Worm (Caenorhabditis elegans): Measurements from ENCODE around the gene nas-1.
"Not testable (repeated sequence)": the region's sequence is repeated elsewhere in the genome, so short reads cannot be mapped to it uniquely, and the experiment has no call there.

nas-1 gene

ce11 chrIII:13393647-13394046, 12.0 kb upstream of the nas-1 start, which contains the start of gene qdpr-1:
TSS of gene qdpr-1 (plus strand) at chrIII:13393910.
- TF ChIP-seq mxl-3 (GFP tag; optimal IDR thresholded peaks at IDR 0.05) (peak; percentile 43), unc-130 (GFP tag; optimal IDR thresholded peaks at IDR 0.05) (no peak), tra-1 (GFP tag; IDR thresholded peaks at IDR 0.05) (no peak)

ce11 chrIII:13395262-13395661, 10.3 kb upstream of the nas-1 start, which contains the start of gene F11F1.1:
TSS of gene F11F1.1 (plus strand) at chrIII:13395562.
- TF ChIP-seq mdl-1 (tag; optimal IDR thresholded peaks at IDR 0.05) (no peak), ceh-62 (tag; optimal IDR thresholded peaks at IDR 0.05) (no peak), php-3 (GFP tag; IDR thresholded peaks at IDR 0.05) (no peak), F26F4.8 (GFP tag; conservative IDR thresholded peaks at IDR 0.05) (no peak), nhr-102 (tag; optimal IDR thresholded peaks at IDR 0.05) (no peak), aha-1 (tag) (no peak), D1046.2 (GFP tag; IDR thresholded peaks at IDR 0.05) (no peak), madf-9 (GFP tag; conservative IDR thresholded peaks at IDR 0.05) (no peak)

ce11 chrIII:13401673-13402258, 3.8 kb upstream of the nas-1 start, which contains the start of the genes srlf-9 and srlf-10:
TSS of gene srlf-9 (minus strand) at chrIII:13401773.
TSS of gene srlf-10 (plus strand) at chrIII:13402208.
- TF ChIP-seq nhr-28 (tag; optimal IDR thresholded peaks at IDR 0.05); hlh-30 (tag; optimal IDR thresholded peaks at IDR 0.05; ENCODE audit: insufficient read depth); rbr-2 (tag; optimal IDR thresholded peaks at IDR 0.05): not testable (repeated sequence)

- TF ChIP-seq nhr-42 (GFP tag; IDR thresholded peaks at IDR 0.05) (no peak), hmg-1.1 (GFP tag; IDR thresholded peaks at IDR 0.05) (no peak), mdl-1 (tag; optimal IDR thresholded peaks at IDR 0.05) (no peak), lin-38 (GFP tag; IDR thresholded peaks at IDR 0.05) (no peak), nhr-77 (tag; optimal IDR thresholded peaks at IDR 0.05) (no peak), nhr-6 (tag; optimal IDR thresholded peaks at IDR 0.05) (no peak), daf-8 (GFP tag; IDR thresholded peaks at IDR 0.05) (no peak), hif-1 (tag; optimal IDR thresholded peaks at IDR 0.05) (no peak), T20F7.1 (GFP tag; optimal IDR thresholded peaks at IDR 0.05) (no peak), madf-5 (GFP tag; IDR thresholded peaks at IDR 0.05) (no peak), skn-1 (tag; optimal IDR thresholded peaks at IDR 0.05) (no peak), rbr-2 (tag; optimal IDR thresholded peaks at IDR 0.05) (no peak), lim-7 (GFP tag; IDR thresholded peaks at IDR 0.05) (no peak), ZK337.2 (GFP tag; IDR thresholded peaks at IDR 0.05) (no peak), mes-2 (tag; optimal IDR thresholded peaks at IDR 0.05; ENCODE audit: poor library complexity, severe bottlenecking) (no peak), egl-27 (tag; optimal IDR thresholded peaks at IDR 0.05) (no peak), unc-130 (GFP tag; optimal IDR thresholded peaks at IDR 0.05) (no peak), ztf-7 (tag; optimal IDR thresholded peaks at IDR 0.05) (no peak), Y48G9A.11 (GFP tag; IDR thresholded peaks at IDR 0.05) (no peak), lir-3 (tag; optimal IDR thresholded peaks at IDR 0.05) (no peak)
Observed at ce11 chrIII:13402934-13403333, 2.7 kb upstream of the nas-1 start, which contains the start of gene mig-18. TSS of gene mig-18 (plus strand) at chrIII:13403234.

- TF ChIP-seq R02D3.7 (tag; optimal IDR thresholded peaks at IDR 0.05) (no peak), lin-29 (GFP tag; IDR thresholded peaks at IDR 0.05) (no peak), nhr-41 (GFP tag; IDR thresholded peaks at IDR 0.05) (no peak), skn-1 (tag; optimal IDR thresholded peaks at IDR 0.05) (no peak), egl-27 (tag; optimal IDR thresholded peaks at IDR 0.05) (no peak), nhr-25 (tag; optimal IDR thresholded peaks at IDR 0.05; ENCODE audit: borderline replicate concordance, insufficient read depth) (no peak), snpc-1.2 (GFP tag; IDR thresholded peaks at IDR 0.05) (no peak), hlh-30 (tag; optimal IDR thresholded peaks at IDR 0.05; ENCODE audit: insufficient read depth) (no peak), ZK546.5 (tag; optimal IDR thresholded peaks at IDR 0.05) (no peak), lir-3 (tag; optimal IDR thresholded peaks at IDR 0.05) (no peak), aly-2 (tag; optimal IDR thresholded peaks at IDR 0.05) (no peak), madf-5 (GFP tag; IDR thresholded peaks at IDR 0.05) (no peak), nhr-111 (GFP tag; optimal IDR thresholded peaks at IDR 0.05) (no peak), aha-1 (tag) (no peak), gei-8 (GFP tag; optimal IDR thresholded peaks at IDR 0.05) (no peak), nhr-6 (tag; optimal IDR thresholded peaks at IDR 0.05) (no peak), mdt-29 (GFP tag; IDR thresholded peaks at IDR 0.05) (no peak), tra-1 (GFP tag; IDR thresholded peaks at IDR 0.05) (no peak), dmd-6 (GFP tag; IDR thresholded peaks at IDR 0.05) (no peak)
Observed at ce11 chrIII:13404418-13404817, 1.2 kb upstream of the nas-1 start, which contains the start of gene ttr-52. TSS of gene ttr-52 (plus strand) at chrIII:13404718.

Measured in whole organism, L4 larva.